Fruit fly (Drosophila melanogaster) whole organism, prepupa: ENCODE measurements around the gene nonA-l.

Experiments used
- CG10669 ChIP-seq: fragments of 200-800 bp; sonication (Bioruptor generic); optimal IDR thresholded peaks from 3 replicates; lab custom pipeline; 2018; ENCODE audit warnings: missing biosample characterization, mild to moderate bottlenecking, missing genetic modification characterization, moderate library complexity
- CG11762 ChIP-seq: fragments of 200-800 bp; sonication (Bioruptor generic); optimal IDR thresholded peaks from 3 replicates; lab custom pipeline; 2016; ENCODE audit warnings: missing biosample characterization, missing genetic modification characterization; ENCODE audit not compliant: insufficient read depth
- CG15336 ChIP-seq: fragments of 200-800 bp; sonication (Bioruptor generic); IDR thresholded peaks from 2 replicates; pipeline ENCODE4 v1.3.6; 2022; ENCODE audit warnings: missing biosample characterization, missing genetic modification characterization
- CG1621 ChIP-seq: fragments of 200-800 bp; sonication (Bioruptor generic); optimal IDR thresholded peaks from 3 replicates; lab custom pipeline; 2018; ENCODE audit warnings: missing biosample characterization, mild to moderate bottlenecking, missing genetic modification characterization
- CG3032 ChIP-seq: fragments of 200-800 bp; optimal IDR thresholded peaks from 2 replicates; lab custom pipeline; 2019; ENCODE audit warnings: missing biosample characterization, mild to moderate bottlenecking, missing genetic modification characterization, moderate library complexity
- CG32006 ChIP-seq: fragments of 200-800 bp; sonication (Bioruptor generic); optimal IDR thresholded peaks from 3 replicates; lab custom pipeline; 2017; ENCODE audit warnings: missing biosample characterization, mild to moderate bottlenecking, missing genetic modification characterization
- CG4318 ChIP-seq: fragments of 200-800 bp; sonication (Bioruptor generic); optimal IDR thresholded peaks from 3 replicates; lab custom pipeline; 2017; ENCODE audit warnings: missing biosample characterization, mild to moderate bottlenecking, missing genetic modification characterization
- CG6792 ChIP-seq: fragments of 200-800 bp; sonication (Bioruptor generic); optimal IDR thresholded peaks from 3 replicates; lab custom pipeline; 2016; ENCODE audit warnings: missing biosample characterization, missing genetic modification characterization
- CG6808 ChIP-seq: fragments of 200-800 bp; sonication (Bioruptor generic); optimal IDR thresholded peaks from 3 replicates; lab custom pipeline; 2017; ENCODE audit warnings: missing biosample characterization, missing genetic modification characterization, mild to moderate bottlenecking, moderate library complexity, missing genetic modification reagents
- CG6854 ChIP-seq: fragments of 200-800 bp; sonication (Bioruptor generic); optimal IDR thresholded peaks from 2 replicates; lab custom pipeline; 2017; ENCODE audit warnings: missing biosample characterization, mild to moderate bottlenecking, missing genetic modification characterization
- CG8119 ChIP-seq: fragments of 200-800 bp; sonication (Bioruptor generic); IDR thresholded peaks from 3 replicates; pipeline ENCODE4 v1.3.6; 2022; ENCODE audit warnings: missing biosample characterization, missing genetic modification characterization
- CG8319 ChIP-seq: fragments of 200-800 bp; sonication (Bioruptor generic); optimal IDR thresholded peaks from 3 replicates; lab custom pipeline; 2016; ENCODE audit warnings: missing biosample characterization, missing genetic modification characterization
- CG8632 ChIP-seq: fragments of 200-800 bp; sonication (Bioruptor generic); optimal IDR thresholded peaks from 3 replicates; lab custom pipeline; 2016; ENCODE audit warnings: missing biosample characterization, missing genetic modification characterization
- CG9139 ChIP-seq: fragments of 200-800 bp; sonication (Bioruptor generic); optimal IDR thresholded peaks from 3 replicates; lab custom pipeline; 2017; ENCODE audit warnings: missing biosample characterization, mild to moderate bottlenecking, missing genetic modification characterization
- Eip78C ChIP-seq: fragments of 200-800 bp; sonication (Bioruptor generic); peaks from one replicate; lab custom pipeline; 2016; ENCODE audit warnings: missing biosample characterization, missing genetic modification characterization
- Ets96B ChIP-seq: fragments of 200-800 bp; optimal IDR thresholded peaks from 2 replicates; lab custom pipeline; 2019; ENCODE audit warnings: missing biosample characterization, mild to moderate bottlenecking, missing genetic modification characterization, moderate library complexity
- Gug ChIP-seq: fragments of 200-800 bp; sonication (Bioruptor generic); IDR thresholded peaks from 2 replicates; pipeline ENCODE4 v1.3.6; 2022; ENCODE audit warnings: missing biosample characterization, missing genetic modification characterization
- Hr39 ChIP-seq: fragments of 200-800 bp; sonication (Bioruptor generic); optimal IDR thresholded peaks from 2 replicates; lab custom pipeline; 2016; ENCODE audit warnings: missing biosample characterization, missing genetic modification characterization
- Lpt ChIP-seq: fragments of 200-800 bp; sonication (Bioruptor generic); optimal IDR thresholded peaks from 3 replicates; lab custom pipeline; 2016; ENCODE audit warnings: missing biosample characterization, missing genetic modification characterization
- Sox102F ChIP-seq: fragments of 200-800 bp; sonication (Bioruptor generic); optimal IDR thresholded peaks from 2 replicates; lab custom pipeline; 2016; ENCODE audit warnings: missing biosample characterization, mild to moderate bottlenecking, missing genetic modification characterization
- Sox15 ChIP-seq: fragments of 200-800 bp; sonication (Bioruptor generic); optimal IDR thresholded peaks from 3 replicates; lab custom pipeline; 2016; ENCODE audit warnings: missing biosample characterization, missing genetic modification characterization
- acj6 ChIP-seq: fragments of 200-800 bp; sonication (Bioruptor generic); optimal IDR thresholded peaks from 3 replicates; lab custom pipeline; 2016; ENCODE audit warnings: missing biosample characterization, missing genetic modification characterization
- cyc ChIP-seq: fragments of 200-800 bp; sonication (Bioruptor generic); optimal IDR thresholded peaks from 3 replicates; lab custom pipeline; 2016; ENCODE audit warnings: missing biosample characterization, missing genetic modification characterization
- dsx ChIP-seq: fragments of 200-800 bp; optimal IDR thresholded peaks from 3 replicates; lab custom pipeline; 2019; ENCODE audit warnings: missing biosample characterization, mild to moderate bottlenecking, missing genetic modification characterization, moderate library complexity; ENCODE audit not compliant: poor library complexity, severe bottlenecking
- eg ChIP-seq: fragments of 200-800 bp; sonication (Bioruptor generic); IDR thresholded peaks from 3 replicates; pipeline ENCODE4 v1.3.6; 2022; ENCODE audit warnings: missing biosample characterization, missing genetic modification characterization
- esn ChIP-seq: fragments of 200-800 bp; sonication (Bioruptor generic); optimal IDR thresholded peaks from 2 replicates; lab custom pipeline; 2016; ENCODE audit warnings: missing biosample characterization, mild to moderate bottlenecking, missing genetic modification characterization, moderate library complexity
- fd85E ChIP-seq: fragments of 200-800 bp; sonication (Bioruptor generic); optimal IDR thresholded peaks from 3 replicates; lab custom pipeline; 2016; ENCODE audit warnings: missing biosample characterization, missing genetic modification characterization
- fkh ChIP-seq: fragments of 200-800 bp; sonication (Bioruptor generic); optimal IDR thresholded peaks from 3 replicates; lab custom pipeline; 2017; ENCODE audit warnings: missing biosample characterization, mild to moderate bottlenecking, missing genetic modification characterization, moderate library complexity
- lz ChIP-seq: fragments of 200-800 bp; sonication (Bioruptor generic); optimal IDR thresholded peaks from 3 replicates; lab custom pipeline; 2016; ENCODE audit warnings: missing biosample characterization, missing genetic modification characterization
- pdm3 ChIP-seq: fragments of 200-800 bp; sonication (Bioruptor generic); optimal IDR thresholded peaks from 3 replicates; lab custom pipeline; 2016; ENCODE audit warnings: missing biosample characterization, missing genetic modification characterization
- spab ChIP-seq: fragments of 200-800 bp; sonication (Bioruptor generic); optimal IDR thresholded peaks from 2 replicates; lab custom pipeline; 2017; ENCODE audit warnings: missing biosample characterization, mild to moderate bottlenecking, missing genetic modification characterization, missing genetic modification reagents
- topi ChIP-seq: fragments of 200-800 bp; sonication (Bioruptor generic); optimal IDR thresholded peaks from 3 replicates; lab custom pipeline; 2016; ENCODE audit warnings: missing biosample characterization, missing genetic modification characterization
- vri ChIP-seq: fragments of 200-800 bp; sonication (Bioruptor generic); optimal IDR thresholded peaks from 3 replicates; lab custom pipeline; 2016; ENCODE audit warnings: missing biosample characterization, mild to moderate bottlenecking, missing genetic modification characterization

The nonA-l gene

DNA sequence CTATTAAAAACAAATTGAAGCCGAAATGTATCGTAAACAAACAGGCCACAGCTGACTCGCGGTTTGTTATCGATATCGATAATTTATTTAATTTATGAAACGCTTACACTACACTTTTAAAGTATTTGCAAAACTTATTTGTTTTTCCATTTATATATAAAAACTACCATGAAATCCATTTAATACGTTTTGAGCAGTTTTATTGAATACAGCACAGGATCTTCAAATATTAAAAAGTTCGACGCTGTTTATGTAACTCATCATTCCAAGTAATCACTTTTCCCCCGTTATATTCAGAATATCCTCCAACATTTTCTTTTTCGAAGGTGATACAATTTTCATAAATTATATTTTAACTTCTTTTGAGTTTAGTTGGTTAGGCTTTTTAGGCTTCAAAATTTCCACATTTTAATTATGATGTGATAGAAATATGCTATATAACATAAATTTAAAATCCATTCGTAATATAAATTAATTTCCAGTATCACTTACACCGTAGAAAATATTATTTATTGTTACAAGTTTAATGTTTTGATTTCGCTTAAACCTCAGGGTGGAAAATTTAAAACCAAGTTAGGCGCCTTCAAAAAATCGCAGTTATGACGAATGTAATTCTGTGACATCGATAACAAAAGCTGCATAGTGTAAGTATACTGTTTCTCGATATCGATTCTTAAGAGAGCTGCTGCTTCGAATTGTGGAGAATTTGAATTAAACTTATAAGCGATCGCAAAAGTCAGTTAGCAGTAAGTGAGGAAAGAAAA, 7.1 kb downstream of the nonA-l start, which contains the start of the genes CG10324 and CCT3 (continued):
- TF ChIP-seq Sox102F = no peak

DNA sequence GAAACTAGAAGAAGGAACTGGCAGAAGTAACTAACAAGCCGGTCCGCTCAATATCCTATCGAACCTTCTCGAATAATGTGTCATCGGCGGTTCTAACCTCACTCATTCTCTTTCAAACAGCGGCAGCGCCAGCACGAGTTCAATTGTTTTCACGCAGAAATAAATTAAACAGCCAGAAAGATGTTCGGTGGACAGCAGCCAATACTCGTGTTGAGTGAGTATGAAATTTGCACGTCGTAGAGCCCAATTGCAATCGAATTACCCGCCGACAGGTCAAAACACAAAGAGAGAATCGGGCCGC, 7.7 kb downstream of the nonA-l start:
- TF ChIP-seq CG6854 (peak; percentile 53), eg (GFP tag; lab: Robert Waterston, UW) (no peak), CG10669 (GFP tag; lab: Kevin White, UChicago) (no peak), CG8319 (GFP tag; lab: Kevin White, UChicago) (no peak), cyc (no peak)
- TF ChIP-seq, all 60 proteins: peak for 1

DNA sequence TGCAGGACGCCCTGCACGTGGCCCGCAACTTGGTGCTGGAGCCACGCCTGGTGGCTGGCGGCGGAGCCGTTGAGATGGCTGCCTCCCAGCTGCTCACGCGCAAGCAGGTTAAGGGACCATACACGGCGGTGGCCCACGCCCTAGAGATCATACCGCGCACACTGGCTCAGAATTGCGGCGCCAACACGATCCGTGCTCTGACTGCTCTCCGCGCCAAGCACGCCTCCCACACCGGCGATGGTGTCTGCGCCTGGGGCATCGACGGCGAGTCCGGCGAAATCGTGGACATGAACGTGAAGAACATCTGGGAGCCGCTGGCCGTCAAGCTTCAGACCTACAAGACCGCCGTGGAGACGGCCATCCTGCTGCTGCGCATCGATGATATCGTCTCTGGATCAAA, 9.3 kb downstream of the nonA-l start:
- no peak for TF ChIP-seq CG8632
- no peak for TF ChIP-seq esn (GFP tag; lab: Kevin White, UChicago)
- TF ChIP-seq topi (GFP tag; lab: Kevin White, UChicago) = no peak
- TF ChIP-seq CG8119 (GFP tag; lab: Robert Waterston, UW) = no peak
- no peak for TF ChIP-seq vri (GFP tag; lab: Kevin White, UChicago)
- TF ChIP-seq CG11762 = no peak
- TF ChIP-seq fd85E (GFP tag; lab: Kevin White, UChicago) = no peak
- no peak for TF ChIP-seq CG6854
- no peak for TF ChIP-seq dsx (GFP tag; lab: Kevin White, UChicago)
- TF ChIP-seq Sox102F = no peak
- no peak for TF ChIP-seq Ets96B (tag; lab: Kevin White, UChicago)
- TF ChIP-seq Gug (GFP tag; lab: Robert Waterston, UW) = no peak
- TF ChIP-seq Hr39 = no peak
- TF ChIP-seq CG4318 (GFP tag; lab: Kevin White, UChicago) = no peak
- TF ChIP-seq CG3032 = no peak

DNA sequence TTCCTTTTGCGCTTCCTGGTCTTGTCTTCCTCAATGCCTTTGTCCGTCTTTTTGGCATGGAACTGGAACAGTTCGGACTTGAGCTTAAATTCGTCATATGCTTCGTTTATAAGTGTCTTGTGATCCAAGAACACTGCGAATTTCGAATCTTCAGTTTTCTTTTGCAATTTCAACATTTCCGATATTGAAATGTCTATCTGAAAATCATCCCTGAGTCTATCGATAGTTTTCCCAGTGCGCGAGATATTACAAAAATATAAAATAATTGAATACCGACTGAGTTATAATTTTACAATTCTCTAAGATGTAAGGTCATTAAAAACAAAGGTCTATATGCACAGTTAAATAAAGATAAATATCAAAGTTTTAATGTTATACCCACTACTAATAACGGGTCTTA, 10.9 kb downstream of the nonA-l start, which contains the start of gene Mettl4:
Gene Mettl4 (minus strand): TSS at position 208 of the 400 bp plus-strand sequence.
- TF ChIP-seq Eip78C (GFP tag; lab: Kevin White, UChicago) (peak; percentile 34), Lpt (no peak)
- TF ChIP-seq, all 60 proteins: peak for 1

DNA sequence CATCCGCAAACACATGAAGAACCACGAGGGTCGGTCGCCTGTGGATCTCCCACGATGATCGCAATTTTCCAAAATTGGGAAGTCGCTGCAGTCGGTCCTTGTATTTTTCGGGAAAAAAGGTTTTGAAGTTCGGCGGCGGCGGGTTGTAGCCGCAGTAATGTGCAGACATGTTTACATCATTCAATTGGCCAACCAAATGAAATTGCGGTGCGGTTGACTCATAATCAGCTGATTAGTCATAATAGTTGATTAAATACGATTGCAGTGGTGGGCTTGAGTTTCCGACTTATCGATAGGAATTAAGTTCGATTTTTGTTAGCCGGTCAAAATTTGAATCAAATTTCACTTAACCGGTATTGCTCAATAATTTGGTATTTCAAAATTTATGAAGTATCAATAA, 12.1 kb downstream of the nonA-l start, which contains the start of gene CG14907:
Gene CG14907 (minus strand): TSS at position 229 of the 400 bp plus-strand sequence.
- TF ChIP-seq CG15336 (GFP tag; lab: Robert Waterston, UW) = no peak
- TF ChIP-seq pdm3 (GFP tag; lab: Kevin White, UChicago) = no peak
- TF ChIP-seq CG9139 (GFP tag; lab: Kevin White, UChicago) = no peak
- no peak for TF ChIP-seq CG1621 (tag; lab: Kevin White, UChicago)
- TF ChIP-seq acj6 (GFP tag; lab: Kevin White, UChicago) = no peak
- TF ChIP-seq CG6792 (GFP tag; lab: Kevin White, UChicago) = no peak
- no peak for TF ChIP-seq Ets96B (tag; lab: Kevin White, UChicago)
- TF ChIP-seq lz (GFP tag; lab: Kevin White, UChicago) = no peak
- TF ChIP-seq CG6808 = no peak
- no peak for TF ChIP-seq spab
- TF ChIP-seq CG6854 = no peak
- TF ChIP-seq fkh (GFP tag; lab: Kevin White, UChicago) = no peak
- no peak for TF ChIP-seq CG32006 (GFP tag; lab: Kevin White, UChicago)
- TF ChIP-seq vri (GFP tag; lab: Kevin White, UChicago) = no peak
- no peak for TF ChIP-seq CG4318 (GFP tag; lab: Kevin White, UChicago)
- TF ChIP-seq esn (GFP tag; lab: Kevin White, UChicago) = no peak
- TF ChIP-seq Sox15 (GFP tag; lab: Kevin White, UChicago) = no peak
